Worm (Caenorhabditis elegans) whole organism, mixed stage, embryonic: ENCODE data around the gene C06E7.88.

Experiments
- drap-1 ChIP-seq: fragments of 200-800 bp; sonication (Bioruptor generic); optimal IDR thresholded peaks from 3 replicates; lab custom pipeline; 2018; ENCODE audit warnings: mild to moderate bottlenecking, missing genetic modification characterization, missing compliant biosample characterization
- elt-3 ChIP-seq: fragments of 150-350 bp; optimal IDR thresholded peaks from 2 replicates; lab custom pipeline; 2014; ENCODE audit warnings: missing biosample characterization, missing genetic modification characterization
- lin-13 ChIP-seq: fragments of 150-350 bp; optimal IDR thresholded peaks from 2 replicates; lab custom pipeline; 2014; ENCODE audit warnings: missing biosample characterization, missing genetic modification characterization
- mab-5 ChIP-seq: fragments of 150-350 bp; optimal IDR thresholded peaks from 2 replicates; lab custom pipeline; 2014; ENCODE audit warnings: missing biosample characterization, missing genetic modification characterization
- nhr-237 ChIP-seq: fragments of 150-350 bp; optimal IDR thresholded peaks from 2 replicates; lab custom pipeline; 2014; ENCODE audit warnings: missing biosample characterization, missing genetic modification characterization
- nhr-76 ChIP-seq: sonication (generic microtip); optimal IDR thresholded peaks from 2 replicates; lab custom pipeline; 2017; ENCODE audit warnings: missing biosample characterization, missing genetic modification characterization
- pha-4 ChIP-seq: fragments of 150-350 bp; optimal IDR thresholded peaks from 2 replicates; lab custom pipeline; 2018; ENCODE audit warnings: missing biosample characterization, missing genetic modification reagents, missing genetic modification characterization
- unc-120 ChIP-seq: sonication (generic microtip); optimal IDR thresholded peaks from 2 replicates; lab custom pipeline; 2017; ENCODE audit warnings: missing genetic modification characterization, missing compliant biosample characterization; ENCODE audit not compliant: poor library complexity, severe bottlenecking
- unc-39 ChIP-seq: fragments of 150-350 bp; optimal IDR thresholded peaks from 2 replicates; lab custom pipeline; 2014; ENCODE audit warnings: missing biosample characterization, missing genetic modification characterization
- ztf-11 ChIP-seq: fragments of 150-350 bp; optimal IDR thresholded peaks from 2 replicates; lab custom pipeline; 2014; ENCODE audit warnings: missing biosample characterization, missing genetic modification characterization

ce11 chrIV:5858212-5858611 is 8.9 kb downstream of the C06E7.88 start:
- no peak for TF ChIP-seq nhr-76
- TF ChIP-seq drap-1 (GFP tag; lab: Kevin White, UChicago): no peak
- no peak for TF ChIP-seq lin-13
- TF ChIP-seq elt-3 (tag; lab: Kevin White, UChicago): no peak
- no peak for TF ChIP-seq pha-4 (tag; lab: Kevin White, UChicago)
- TF ChIP-seq unc-39 (tag; lab: Kevin White, UChicago): no peak
- TF ChIP-seq unc-120 (tag; lab: Kevin White, UChicago): no peak
- no peak for TF ChIP-seq nhr-237 (tag; lab: Kevin White, UChicago)
- no peak for TF ChIP-seq ztf-11
- TF ChIP-seq mab-5 (tag; lab: Kevin White, UChicago): no peak
